Worm (Caenorhabditis elegans) whole organism, early embryonic: Measurements from ENCODE around the gene ttll-4.

Experiments
- B0310.2 ChIP-seq: sonication (generic microtip); optimal IDR thresholded peaks from 2 replicates; lab custom pipeline; 2016; ENCODE audit warnings: mild to moderate bottlenecking, missing genetic modification characterization, missing compliant biosample characterization
- F13C5.2 ChIP-seq: sonication (generic microtip); optimal IDR thresholded peaks from 2 replicates; lab custom pipeline; 2017; ENCODE audit warnings: mild to moderate bottlenecking, missing genetic modification characterization, inconsistent platforms, missing compliant biosample characterization
- aly-1 ChIP-seq: sonication (generic microtip); optimal IDR thresholded peaks from 2 replicates; lab custom pipeline; 2016; ENCODE audit warnings: missing genetic modification characterization, missing compliant biosample characterization
- ama-1 ChIP-seq: fragments of 150-350 bp; optimal IDR thresholded peaks from 2 replicates; lab custom pipeline; 2014
- ceh-13 ChIP-seq: fragments of 200-800 bp; sonication (Bioruptor generic); optimal IDR thresholded peaks from 2 replicates; lab custom pipeline; 2018; ENCODE audit warnings: mild to moderate bottlenecking, missing genetic modification characterization, missing compliant biosample characterization
- ceh-36 ChIP-seq: sonication (generic microtip); optimal IDR thresholded peaks from 2 replicates; lab custom pipeline; 2016; ENCODE audit warnings: missing genetic modification characterization, inconsistent platforms, missing compliant biosample characterization
- ets-7 ChIP-seq: sonication (generic microtip); optimal IDR thresholded peaks from 2 replicates; lab custom pipeline; 2016; ENCODE audit warnings: missing genotype, missing genetic modification characterization, missing compliant biosample characterization
- flt-1 ChIP-seq: fragments of 200-800 bp; sonication (Bioruptor generic); IDR thresholded peaks from 2 replicates; pipeline ENCODE4 v1.3.6; 2022; ENCODE audit warnings: missing genetic modification characterization, missing compliant biosample characterization
- hmbx-1 ChIP-seq: sonication (generic microtip); optimal IDR thresholded peaks from 2 replicates; lab custom pipeline; 2016; ENCODE audit warnings: mild to moderate bottlenecking, missing genetic modification characterization, missing compliant biosample characterization
- hmg-4 ChIP-seq: fragments of 200-800 bp; sonication (Bioruptor generic); optimal IDR thresholded peaks from 2 replicates; lab custom pipeline; 2018; ENCODE audit warnings: mild to moderate bottlenecking, missing genetic modification characterization, missing compliant biosample characterization
- hnd-1 ChIP-seq: sonication (generic microtip); optimal IDR thresholded peaks from 2 replicates; lab custom pipeline; 2016; ENCODE audit warnings: missing genetic modification characterization, missing compliant biosample characterization
- pes-1 ChIP-seq: fragments of 200-800 bp; sonication (Bioruptor generic); IDR thresholded peaks from 2 replicates; pipeline ENCODE4 v1.3.6; 2022; ENCODE audit warnings: missing genetic modification reagents, missing genetic modification characterization, missing compliant biosample characterization
- scrt-1 ChIP-seq: fragments of 200-800 bp; sonication (Bioruptor generic); IDR thresholded peaks from 2 replicates; pipeline ENCODE4 v1.3.6; 2022; ENCODE audit warnings: missing genetic modification characterization, missing compliant biosample characterization
- sea-1 ChIP-seq: fragments of 200-800 bp; sonication (Bioruptor generic); conservative IDR thresholded peaks from 2 replicates; pipeline ENCODE4 v1.3.6; 2022; ENCODE audit warnings: missing genetic modification characterization, missing compliant biosample characterization
- tbx-11 ChIP-seq: fragments of 200-800 bp; sonication (Bioruptor generic); IDR thresholded peaks from 2 replicates; pipeline ENCODE4 v1.3.6; 2022; ENCODE audit warnings: missing genetic modification characterization, missing compliant biosample characterization
- tbx-37 ChIP-seq: fragments of 200-800 bp; sonication (Bioruptor generic); conservative IDR thresholded peaks from 2 replicates; pipeline ENCODE4 v1.3.6; 2022; ENCODE audit warnings: missing genetic modification reagents, missing genetic modification characterization, missing compliant biosample characterization
- tra-4 ChIP-seq: sonication (generic microtip); optimal IDR thresholded peaks from 2 replicates; lab custom pipeline; 2017; ENCODE audit warnings: missing genetic modification characterization, missing compliant biosample characterization

Gene ttll-4

DNA sequence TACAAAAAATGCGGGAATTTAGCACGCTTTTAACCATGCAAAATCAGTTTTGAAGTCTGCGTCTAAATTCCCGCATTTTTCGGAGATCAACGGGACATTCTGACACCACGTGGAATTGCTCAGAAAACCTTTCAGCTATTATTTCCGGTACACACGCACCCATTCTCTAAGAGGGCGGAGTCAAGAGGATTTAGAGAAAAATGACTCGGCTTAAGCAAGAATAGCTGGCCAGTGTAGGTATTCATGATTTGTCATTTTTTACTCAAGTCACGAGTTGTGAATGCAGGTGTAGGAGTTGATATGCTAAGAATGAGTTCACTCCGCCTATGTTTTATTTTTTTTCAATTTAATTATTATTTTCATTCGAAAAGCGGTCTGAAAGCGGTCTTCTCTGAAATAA is 26.7 kb downstream of the ttll-4 start:
- TF ChIP-seq F13C5.2 (tag; lab: Kevin White, UChicago) (no peak), sea-1 (no peak), hmg-4 (GFP tag; lab: Kevin White, UChicago) (no peak), tra-4 (tag; lab: Kevin White, UChicago) (no peak), ets-7 (tag; lab: Kevin White, UChicago) (no peak), tbx-11 (GFP tag; lab: Robert Waterston, UW) (no peak), aly-1 (tag; lab: Kevin White, UChicago) (no peak), ceh-13 (GFP tag; lab: Kevin White, UChicago) (no peak), tbx-37 (GFP tag; lab: Robert Waterston, UW) (no peak), ceh-36 (no peak), ama-1 (lab: Kevin White, UChicago) (no peak), hmbx-1 (tag; lab: Kevin White, UChicago) (no peak), scrt-1 (GFP tag; lab: Robert Waterston, UW) (no peak), pes-1 (no peak), hnd-1 (no peak), B0310.2 (tag; lab: Kevin White, UChicago) (no peak), flt-1 (GFP tag; lab: Robert Waterston, UW) (no peak)

DNA sequence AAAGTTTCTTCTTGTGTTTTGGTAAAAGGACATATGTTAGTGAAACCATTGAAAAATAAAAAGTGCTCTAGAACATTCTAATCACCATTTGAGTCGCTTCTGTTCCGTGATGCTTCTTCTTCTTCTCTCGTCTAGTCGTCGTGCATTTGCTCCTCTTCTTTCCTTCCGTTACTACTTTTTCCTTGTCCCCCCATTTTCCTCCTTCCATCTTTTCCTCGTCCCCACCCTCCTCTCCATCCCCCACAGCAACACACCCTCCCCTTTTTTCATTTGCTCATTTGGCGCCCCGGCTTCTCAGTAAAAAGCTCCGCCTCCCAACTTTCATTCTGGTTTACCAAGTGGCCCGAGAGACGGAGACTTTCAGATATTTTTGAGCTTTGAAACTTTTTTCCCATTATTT is 27.7 kb downstream of the ttll-4 start:
- no peak for TF ChIP-seq aly-1 (tag; lab: Kevin White, UChicago)
- 0 out of 2 replicates have a peak, but pooled peaks have one; percentile 33 for TF ChIP-seq scrt-1 (GFP tag; lab: Robert Waterston, UW)

DNA sequence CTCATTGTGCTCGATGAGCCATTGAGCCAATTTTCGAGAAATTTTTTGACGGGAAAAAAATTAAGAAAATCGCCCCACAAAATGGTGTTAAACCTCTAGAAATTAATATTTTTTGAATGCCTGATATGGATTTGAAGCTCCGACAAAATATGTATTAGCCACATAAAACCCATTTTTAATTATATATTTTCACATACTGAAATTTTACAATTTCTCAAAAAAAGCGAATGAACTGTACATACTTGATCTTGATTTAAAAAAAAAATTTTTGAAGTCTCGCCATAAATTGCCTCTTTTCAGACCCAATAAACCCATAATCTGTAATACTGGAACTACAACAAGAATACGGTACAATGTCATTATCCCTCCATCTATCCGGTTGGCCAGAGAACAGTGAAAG is 28.5 kb downstream of the ttll-4 start, which contains the start of gene nac-3:
TSS of gene nac-3 (plus strand) at position 301 of the 400 bp plus-strand sequence.
- TF ChIP-seq ceh-36 (no peak), tra-4 (tag; lab: Kevin White, UChicago) (no peak), sea-1 (no peak), F13C5.2 (tag; lab: Kevin White, UChicago) (no peak)

DNA sequence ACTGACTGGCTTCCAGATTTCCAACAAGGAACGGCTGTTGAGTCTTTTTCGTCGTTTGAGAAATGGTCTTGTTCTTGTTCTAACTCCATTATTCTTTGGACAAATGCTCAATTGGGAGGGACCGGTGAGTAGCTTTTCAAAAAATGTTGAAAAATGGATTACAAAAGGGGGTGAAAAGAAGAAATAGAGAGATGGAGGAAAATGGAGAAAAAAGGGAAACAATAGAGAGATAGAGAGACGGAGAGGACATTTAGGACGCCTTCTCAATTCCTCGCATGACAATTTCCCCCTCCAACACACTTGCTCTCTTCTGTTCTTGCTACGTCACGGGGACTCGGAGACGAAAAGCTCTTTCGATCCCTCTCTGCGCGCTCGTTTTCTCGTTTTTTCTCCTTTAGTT is 29.0 kb downstream of the ttll-4 start:
- TF ChIP-seq flt-1 (GFP tag; lab: Robert Waterston, UW) (no peak), tbx-11 (GFP tag; lab: Robert Waterston, UW) (no peak), tbx-37 (GFP tag; lab: Robert Waterston, UW) (no peak)

DNA sequence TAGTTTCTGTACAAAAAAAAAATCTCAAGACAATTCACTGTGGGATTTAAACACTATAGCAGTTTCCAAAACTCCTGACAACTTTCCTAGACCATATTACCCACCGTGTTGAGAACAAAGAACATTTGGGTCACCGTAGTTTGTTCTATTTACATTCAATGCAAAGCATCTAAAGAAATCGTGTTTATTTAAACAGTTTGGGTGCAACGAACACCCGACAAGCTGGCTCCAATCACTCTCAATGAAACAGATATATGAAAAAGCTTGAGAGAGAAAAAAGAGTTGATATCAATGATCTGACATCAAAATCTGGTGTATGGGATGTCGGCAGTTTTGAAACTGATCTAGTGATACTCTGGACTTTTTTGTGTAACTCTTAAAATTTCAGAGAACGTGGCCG is 31.0 kb downstream of the ttll-4 start:
- no peak for TF ChIP-seq F13C5.2 (tag; lab: Kevin White, UChicago)
- no peak for TF ChIP-seq ceh-36
- TF ChIP-seq hmg-4 (GFP tag; lab: Kevin White, UChicago) = no peak
- TF ChIP-seq B0310.2 (tag; lab: Kevin White, UChicago) = no peak
- no peak for TF ChIP-seq pes-1
- no peak for TF ChIP-seq tra-4 (tag; lab: Kevin White, UChicago)
- TF ChIP-seq sea-1 = no peak
- TF ChIP-seq hnd-1 = no peak
- TF ChIP-seq flt-1 (GFP tag; lab: Robert Waterston, UW) = no peak
- TF ChIP-seq ceh-13 (GFP tag; lab: Kevin White, UChicago) = no peak
- no peak for TF ChIP-seq tbx-11 (GFP tag; lab: Robert Waterston, UW)
- TF ChIP-seq aly-1 (tag; lab: Kevin White, UChicago) = no peak
- no peak for TF ChIP-seq scrt-1 (GFP tag; lab: Robert Waterston, UW)
- TF ChIP-seq tbx-37 (GFP tag; lab: Robert Waterston, UW) = no peak
- no peak for TF ChIP-seq hmbx-1 (tag; lab: Kevin White, UChicago)
- no peak for TF ChIP-seq ama-1 (lab: Kevin White, UChicago)
- no peak for TF ChIP-seq ets-7 (tag; lab: Kevin White, UChicago)

DNA sequence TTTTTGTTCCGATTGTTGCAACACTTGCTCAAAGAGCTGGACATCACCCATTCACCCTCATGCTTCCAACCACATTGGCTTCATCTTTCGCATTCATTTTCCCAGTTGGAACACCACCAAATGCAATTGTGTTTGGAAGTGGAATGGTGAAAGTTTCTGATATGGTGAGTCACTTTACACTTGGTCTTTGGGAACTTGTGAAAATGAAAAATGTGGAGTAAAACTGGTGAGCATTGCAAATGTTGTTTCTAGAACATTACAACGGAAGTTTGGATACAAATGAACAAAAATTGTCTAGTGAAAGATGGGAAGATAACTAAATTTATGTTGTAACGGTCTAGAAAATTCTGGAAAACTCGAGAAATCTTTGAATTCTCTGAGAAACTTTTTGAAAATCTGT is 32.3 kb downstream of the ttll-4 start:
- no peak for TF ChIP-seq scrt-1 (GFP tag; lab: Robert Waterston, UW)
- no peak for TF ChIP-seq ama-1 (lab: Kevin White, UChicago)
- no peak for TF ChIP-seq ceh-36
- no peak for TF ChIP-seq hmg-4 (GFP tag; lab: Kevin White, UChicago)
- no peak for TF ChIP-seq tbx-37 (GFP tag; lab: Robert Waterston, UW)
- TF ChIP-seq pes-1 = no peak
- no peak for TF ChIP-seq ceh-13 (GFP tag; lab: Kevin White, UChicago)
- TF ChIP-seq sea-1 = no peak
- TF ChIP-seq F13C5.2 (tag; lab: Kevin White, UChicago) = no peak
- no peak for TF ChIP-seq ets-7 (tag; lab: Kevin White, UChicago)
- no peak for TF ChIP-seq B0310.2 (tag; lab: Kevin White, UChicago)
- no peak for TF ChIP-seq flt-1 (GFP tag; lab: Robert Waterston, UW)
- TF ChIP-seq tra-4 (tag; lab: Kevin White, UChicago) = no peak
- no peak for TF ChIP-seq hnd-1
- no peak for TF ChIP-seq tbx-11 (GFP tag; lab: Robert Waterston, UW)
- no peak for TF ChIP-seq hmbx-1 (tag; lab: Kevin White, UChicago)

DNA sequence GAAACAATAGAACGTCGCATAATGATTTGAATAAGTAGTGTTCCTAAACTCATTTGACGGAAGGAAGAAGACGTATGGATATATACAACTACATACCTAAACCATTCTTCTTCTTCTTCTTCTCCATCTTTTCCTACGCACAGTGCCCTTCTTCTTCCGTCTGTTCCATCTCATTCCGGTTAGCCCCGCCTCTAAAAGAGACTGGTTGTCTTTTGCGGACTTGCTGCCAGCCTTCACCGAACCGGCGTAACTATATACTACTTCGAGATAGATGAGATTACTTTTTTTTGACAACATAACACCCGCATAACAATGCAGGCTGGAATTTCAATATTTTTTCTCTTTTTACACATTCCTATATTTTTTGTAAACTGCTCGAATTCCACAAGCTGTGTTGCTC is 36.4 kb downstream of the ttll-4 start, which contains the start of the genes K08E5.5 and mua-3:
TSS of gene K08E5.5 (minus strand) at position 101 of the 400 bp plus-strand sequence.
TSS of gene mua-3 (plus strand) at position 313 of the 400 bp plus-strand sequence.
- TF ChIP-seq pes-1 (no peak), ceh-36 (no peak), hmg-4 (GFP tag; lab: Kevin White, UChicago) (no peak), tbx-37 (GFP tag; lab: Robert Waterston, UW) (no peak), scrt-1 (GFP tag; lab: Robert Waterston, UW) (no peak), ceh-13 (GFP tag; lab: Kevin White, UChicago) (no peak), B0310.2 (tag; lab: Kevin White, UChicago) (no peak), tbx-11 (GFP tag; lab: Robert Waterston, UW) (no peak), ets-7 (tag; lab: Kevin White, UChicago) (no peak), aly-1 (tag; lab: Kevin White, UChicago) (no peak), flt-1 (GFP tag; lab: Robert Waterston, UW) (no peak), hmbx-1 (tag; lab: Kevin White, UChicago) (no peak), ama-1 (lab: Kevin White, UChicago) (no peak), tra-4 (tag; lab: Kevin White, UChicago) (no peak), hnd-1 (no peak), F13C5.2 (tag; lab: Kevin White, UChicago) (no peak), sea-1 (no peak)
